Fruit fly (Drosophila melanogaster) whole organism, embryonic: ENCODE data around the gene SCOT.

Source experiments
- Adf1 ChIP-seq: fragments of 200-800 bp; sonication (Bioruptor generic); IDR thresholded peaks from 2 replicates; pipeline ENCODE4 v1.3.6; 2022; ENCODE audit warnings: missing biosample characterization, missing genetic modification characterization
- Bgb ChIP-seq: fragments of 200-800 bp; sonication (Bioruptor generic); IDR thresholded peaks from 2 replicates; pipeline ENCODE4 v1.3.6; 2022; ENCODE audit warnings: missing biosample characterization, missing genetic modification characterization; ENCODE audit not compliant: partially characterized antibody
- C15 ChIP-seq: fragments of 200-800 bp; sonication (Bioruptor generic); IDR thresholded peaks from 3 replicates; pipeline ENCODE4 v1.3.6; 2022; ENCODE audit warnings: missing biosample characterization, missing genetic modification characterization
- CG10267 ChIP-seq: fragments of 200-800 bp; sonication (Bioruptor generic); optimal IDR thresholded peaks from 2 replicates; lab custom pipeline; 2018; ENCODE audit warnings: missing biosample characterization, mild to moderate bottlenecking, missing genetic modification characterization, moderate library complexity
- CG10654 ChIP-seq: fragments of 200-800 bp; sonication (Bioruptor generic); optimal IDR thresholded peaks from 2 replicates; lab custom pipeline; 2016; ENCODE audit warnings: missing biosample characterization, missing genetic modification characterization
- CG11695 ChIP-seq: fragments of 200-800 bp; sonication (Bioruptor generic); IDR thresholded peaks from 3 replicates; pipeline ENCODE4 v1.3.6; 2022; ENCODE audit warnings: missing biosample characterization, missing genetic modification characterization
- CG13123 ChIP-seq: fragments of 200-800 bp; sonication (Bioruptor generic); optimal IDR thresholded peaks from 2 replicates; lab custom pipeline; 2016; ENCODE audit warnings: missing biosample characterization, missing genetic modification characterization
- CG13287 ChIP-seq: fragments of 200-800 bp; sonication (Bioruptor generic); IDR thresholded peaks from 2 replicates; pipeline ENCODE4 v1.3.6; 2022; ENCODE audit warnings: missing biosample characterization, missing genetic modification characterization; ENCODE audit not compliant: partially characterized antibody
- CG15269 ChIP-seq: fragments of 200-800 bp; sonication (Bioruptor generic); optimal IDR thresholded peaks from 2 replicates; lab custom pipeline; 2018; ENCODE audit warnings: missing biosample characterization, mild to moderate bottlenecking, missing genetic modification characterization, moderate library complexity
- CG17385 ChIP-seq: fragments of 200-800 bp; sonication (Bioruptor generic); optimal IDR thresholded peaks from 3 replicates; lab custom pipeline; 2018; ENCODE audit warnings: missing biosample characterization, mild to moderate bottlenecking, missing genetic modification characterization
- CG17829 ChIP-seq: fragments of 200-800 bp; optimal IDR thresholded peaks from 2 replicates; lab custom pipeline; 2019; ENCODE audit warnings: missing biosample characterization, mild to moderate bottlenecking, missing genetic modification characterization, moderate library complexity
- CG2712 ChIP-seq: fragments of 200-800 bp; optimal IDR thresholded peaks from 3 replicates; lab custom pipeline; 2019; ENCODE audit warnings: missing biosample characterization, mild to moderate bottlenecking, missing genetic modification characterization, moderate library complexity
- CG32532 ChIP-seq: fragments of 200-800 bp; sonication (Bioruptor generic); IDR thresholded peaks from 2 replicates; pipeline ENCODE4 v1.3.6; 2022; ENCODE audit warnings: missing biosample characterization, missing genetic modification characterization
- CG5180 ChIP-seq: fragments of 200-800 bp; sonication (Bioruptor generic); optimal IDR thresholded peaks from 3 replicates; lab custom pipeline; 2017; ENCODE audit warnings: missing biosample characterization, missing genetic modification characterization, mild to moderate bottlenecking, moderate library complexity, missing genetic modification reagents
- CG6683 ChIP-seq: fragments of 200-800 bp; sonication (Bioruptor generic); optimal IDR thresholded peaks from 2 replicates; lab custom pipeline; 2017; ENCODE audit warnings: missing biosample characterization, mild to moderate bottlenecking, missing genetic modification characterization, missing genetic modification reagents
- CG7928 ChIP-seq: fragments of 200-800 bp; sonication (Bioruptor generic); optimal IDR thresholded peaks from 2 replicates; lab custom pipeline; 2017; ENCODE audit warnings: missing biosample characterization, mild to moderate bottlenecking, missing genetic modification characterization
- CG9437 ChIP-seq: fragments of 200-800 bp; sonication (Bioruptor generic); optimal IDR thresholded peaks from 2 replicates; lab custom pipeline; 2018; ENCODE audit warnings: missing biosample characterization, mild to moderate bottlenecking, missing genetic modification characterization
- CG9727 ChIP-seq: fragments of 200-800 bp; sonication (Bioruptor generic); optimal IDR thresholded peaks from 3 replicates; lab custom pipeline; 2017; ENCODE audit warnings: missing biosample characterization, mild to moderate bottlenecking, missing genetic modification characterization
- CG9797 ChIP-seq: fragments of 200-800 bp; sonication (Bioruptor generic); optimal IDR thresholded peaks from 3 replicates; lab custom pipeline; 2018; ENCODE audit warnings: missing biosample characterization, mild to moderate bottlenecking, missing genetic modification characterization
- CG9932 ChIP-seq: fragments of 200-800 bp; sonication (Bioruptor generic); IDR thresholded peaks from 2 replicates; pipeline ENCODE4 v1.3.6; 2022; ENCODE audit warnings: missing biosample characterization, missing genetic modification characterization
- H2.0 ChIP-seq: fragments of 200-800 bp; sonication (Bioruptor generic); IDR thresholded peaks from 2 replicates; pipeline ENCODE4 v1.3.6; 2022; ENCODE audit warnings: missing biosample characterization, missing genetic modification characterization
- Hmr ChIP-seq: fragments of 200-800 bp; sonication (Bioruptor generic); optimal IDR thresholded peaks from 3 replicates; lab custom pipeline; 2017; ENCODE audit warnings: mild to moderate bottlenecking, missing biosample characterization, missing genetic modification reagents, missing genetic modification characterization
- Hr78 ChIP-seq, 2 experiments: fragments of 200-800 bp in 1 of 2; fragments of >200 bp in 1 of 2; sonication (Bioruptor generic) in 1 of 2; optimal IDR thresholded peaks; 2 replicates each; lab custom pipeline; 2017 to 2019; ENCODE audit warnings: missing biosample characterization in 2 of 2, missing genetic modification characterization in 2 of 2, mild to moderate bottlenecking in 1 of 2, moderate library complexity in 1 of 2
- Mad ChIP-seq: fragments of 200-800 bp; sonication (Bioruptor generic); optimal IDR thresholded peaks from 2 replicates; lab custom pipeline; 2016; ENCODE audit warnings: missing biosample characterization, missing genetic modification characterization
- Oli ChIP-seq: fragments of 200-800 bp; sonication (Bioruptor generic); optimal IDR thresholded peaks from 2 replicates; lab custom pipeline; 2018; ENCODE audit warnings: missing biosample characterization, mild to moderate bottlenecking, missing genetic modification characterization, moderate library complexity
- Ptx1 ChIP-seq: fragments of 200-800 bp; sonication (Bioruptor generic); IDR thresholded peaks from 2 replicates; pipeline ENCODE4 v1.3.6; 2022; ENCODE audit warnings: missing biosample characterization, missing genetic modification characterization
- Ravus ChIP-seq: fragments of 200-800 bp; sonication (Bioruptor generic); IDR thresholded peaks from 2 replicates; pipeline ENCODE4 v1.3.6; 2022; ENCODE audit warnings: missing biosample characterization, missing genetic modification characterization
- Sin3A ChIP-seq: fragments of >200 bp; optimal IDR thresholded peaks from 2 replicates; lab custom pipeline; 2018
- Stat92E ChIP-seq, 3 experiments: fragments of >200 bp in 2 of 3; fragments of 200-800 bp in 1 of 3; sonication (Bioruptor generic) in 1 of 3; optimal IDR thresholded peaks; 2 replicates each; lab custom pipeline; 2017 to 2019; ENCODE audit warnings: missing biosample characterization in 3 of 3, missing genetic modification characterization in 3 of 3, mild to moderate bottlenecking in 1 of 3, moderate library complexity in 1 of 3
- Taf1 ChIP-seq: fragments of 200-800 bp; sonication (Bioruptor generic); IDR thresholded peaks from 2 replicates; pipeline ENCODE4 v1.3.6; 2022; ENCODE audit warnings: missing biosample characterization, missing genetic modification characterization
- Trl ChIP-seq, 3 experiments: fragments of >200 bp in 2 of 3; fragments of 200-800 bp in 1 of 3; sonication (Bioruptor generic) in 1 of 3; optimal IDR thresholded peaks; 2 replicates in 1 of 3; 3 replicates in 2 of 3; lab custom pipeline; 2016 to 2017; ENCODE audit warnings: missing biosample characterization in 1 of 3, missing genetic modification characterization in 1 of 3
- amos ChIP-seq: fragments of 200-800 bp; sonication (Bioruptor generic); IDR thresholded peaks from 2 replicates; pipeline ENCODE4 v1.3.6; 2022; ENCODE audit warnings: missing biosample characterization, missing genetic modification characterization; ENCODE audit not compliant: partially characterized antibody
- bowl ChIP-seq: fragments of 200-800 bp; sonication (Bioruptor generic); IDR thresholded peaks from 2 replicates; pipeline ENCODE4 v1.3.6; 2022; ENCODE audit warnings: missing biosample characterization, missing genetic modification characterization
- cas ChIP-seq: fragments of 200-800 bp; sonication (Bioruptor generic); IDR thresholded peaks from 2 replicates; pipeline ENCODE4 v1.3.6; 2022; ENCODE audit warnings: missing biosample characterization, missing genetic modification characterization
- crol ChIP-seq: fragments of 200-800 bp; sonication (Bioruptor generic); IDR thresholded peaks from 2 replicates; pipeline ENCODE4 v1.3.6; 2022; ENCODE audit warnings: missing biosample characterization, missing genetic modification characterization
- crp ChIP-seq, 2 experiments: fragments of 200-800 bp; sonication (Bioruptor generic); optimal IDR thresholded peaks; 2 replicates in 1 of 2; 3 replicates in 1 of 2; lab custom pipeline; 2017; ENCODE audit warnings: missing biosample characterization in 2 of 2, missing genetic modification characterization in 2 of 2, mild to moderate bottlenecking in 1 of 2, moderate library complexity in 1 of 2
- danr ChIP-seq: fragments of 200-800 bp; sonication (Bioruptor generic); IDR thresholded peaks from 2 replicates; pipeline ENCODE4 v1.3.6; 2022; ENCODE audit warnings: missing biosample characterization, missing genetic modification characterization
- exex ChIP-seq: fragments of 200-800 bp; sonication (Bioruptor generic); optimal IDR thresholded peaks from 4 replicates; lab custom pipeline; 2018; ENCODE audit warnings: missing biosample characterization, mild to moderate bottlenecking, missing genetic modification characterization, moderate library complexity
- gcm2 ChIP-seq: fragments of 200-800 bp; sonication (Bioruptor generic); optimal IDR thresholded peaks from 2 replicates; lab custom pipeline; 2016; ENCODE audit warnings: missing biosample characterization, missing genetic modification characterization
- hbn ChIP-seq: fragments of 200-800 bp; sonication (Bioruptor generic); IDR thresholded peaks from 2 replicates; pipeline ENCODE4 v1.3.6; 2022; ENCODE audit warnings: missing biosample characterization, missing genetic modification characterization; ENCODE audit not compliant: partially characterized antibody
- her ChIP-seq: fragments of 200-800 bp; sonication (Bioruptor generic); optimal IDR thresholded peaks from 2 replicates; lab custom pipeline; 2016; ENCODE audit warnings: missing biosample characterization, missing genetic modification characterization
- jigr1 ChIP-seq: fragments of 200-800 bp; sonication (Bioruptor generic); IDR thresholded peaks from 3 replicates; pipeline ENCODE4 v1.3.6; 2022; ENCODE audit warnings: missing biosample characterization, missing genetic modification characterization
- kah ChIP-seq: fragments of 200-800 bp; sonication (Bioruptor generic); optimal IDR thresholded peaks from 2 replicates; lab custom pipeline; 2018; ENCODE audit warnings: missing biosample characterization, mild to moderate bottlenecking, missing genetic modification characterization
- lbe ChIP-seq: fragments of 200-800 bp; sonication (Bioruptor generic); optimal IDR thresholded peaks from 2 replicates; lab custom pipeline; 2016; ENCODE audit warnings: missing biosample characterization, mild to moderate bottlenecking, missing genetic modification characterization
- lov ChIP-seq, 2 experiments: fragments of 200-800 bp in 1 of 2; fragments of >200 bp in 1 of 2; sonication (Bioruptor generic) in 1 of 2; IDR thresholded peaks in 1 of 2; optimal IDR thresholded peaks in 1 of 2; 2 replicates in 1 of 2; 3 replicates in 1 of 2; pipeline versions ENCODE4 v1.3.6 to Lab custom; 2017 to 2022; ENCODE audit warnings: missing biosample characterization in 1 of 2, missing genetic modification characterization in 1 of 2
- nmo ChIP-seq: fragments of 200-800 bp; sonication (Bioruptor generic); optimal IDR thresholded peaks from 2 replicates; lab custom pipeline; 2018; ENCODE audit warnings: missing biosample characterization, mild to moderate bottlenecking, missing genetic modification characterization, moderate library complexity
- stc ChIP-seq: fragments of 200-800 bp; sonication (Bioruptor generic); IDR thresholded peaks from 2 replicates; pipeline ENCODE4 v1.3.6; 2022; ENCODE audit warnings: missing biosample characterization, missing genetic modification characterization
- stwl ChIP-seq: fragments of 200-800 bp; sonication (Bioruptor generic); optimal IDR thresholded peaks from 3 replicates; lab custom pipeline; 2018; ENCODE audit warnings: missing biosample characterization, mild to moderate bottlenecking, missing genetic modification characterization, moderate library complexity
- tll ChIP-seq, 2 experiments: fragments of 200-800 bp in 1 of 2; fragments of >200 bp in 1 of 2; sonication (Bioruptor generic) in 1 of 2; optimal IDR thresholded peaks; 2 replicates each; lab custom pipeline; 2017 to 2019; ENCODE audit warnings: missing biosample characterization in 2 of 2, missing genetic modification characterization in 2 of 2, mild to moderate bottlenecking in 1 of 2, moderate library complexity in 1 of 2

SCOT gene

dm6 chr3L:1964099-1964498 is 1.2 kb downstream of the SCOT start, which contains the start of gene mv (continued):
- TF ChIP-seq kah (GFP tag; lab: Kevin White, UChicago) (peak; percentile 98), Taf1 (GFP tag; lab: Robert Waterston, UW) (no peak), hbn (peak; percentile 37; the same call in 1 of the 2 replicates), tll (GFP tag; optimal IDR thresholded peaks at IDR 0.05; lab: Kevin White, UChicago) (peak in 1 of 2 experiments; percentile 35), Ptx1 (GFP tag; lab: Robert Waterston, UW) (no peak), CG13287 (GFP tag; lab: Robert Waterston, UW) (peak; percentile 73), crol (GFP tag; lab: Robert Waterston, UW) (no peak), CG17829 (tag; lab: Kevin White, UChicago) (peak; percentile 42), Stat92E (GFP tag; optimal IDR thresholded peaks at IDR 0.05; lab: Kevin White, UChicago) (peak in 1 of 3 experiments; percentile 61), jigr1 (no peak), exex (tag; lab: Kevin White, UChicago) (no peak), Adf1 (GFP tag; lab: Robert Waterston, UW) (no peak), Trl (optimal IDR thresholded peaks at IDR 0.05; lab: Kevin White, UChicago) (no peak), Trl (GFP tag; optimal IDR thresholded peaks at IDR 0.05; lab: Kevin White, UChicago) (no peak), stwl (peak; percentile 23), cas (no peak), Sin3A (lab: Kevin White, UChicago) (no peak), stc (GFP tag; lab: Robert Waterston, UW) (no peak), crp (GFP tag; optimal IDR thresholded peaks at IDR 0.05; lab: Kevin White, UChicago) (peak; percentile 79 to 98), CG9797 (peak; percentile 61), Bgb (GFP tag; lab: Robert Waterston, UW) (peak; percentile 32), CG6683 (GFP tag; lab: Kevin White, UChicago) (no peak), CG9437 (GFP tag; lab: Kevin White, UChicago) (no peak), Hmr (no peak), CG10267 (peak; percentile 42), Ravus (no peak), CG15269 (tag; lab: Kevin White, UChicago) (no peak), C15 (GFP tag; lab: Robert Waterston, UW) (no peak), amos (GFP tag; lab: Robert Waterston, UW) (peak; percentile 31; the same call in 1 of the 2 replicates), CG7928 (GFP tag; lab: Kevin White, UChicago) (no peak), CG11695 (GFP tag; lab: Robert Waterston, UW) (no peak), nmo (peak; percentile 25), lbe (GFP tag; lab: Kevin White, UChicago) (peak; percentile 49), Hr78 (GFP tag; optimal IDR thresholded peaks at IDR 0.05; lab: Kevin White, UChicago) (no peak), CG9932 (no peak), CG17385 (no peak), CG2712 (peak; percentile 31), gcm2 (GFP tag; lab: Kevin White, UChicago) (no peak), her (no peak), Mad (GFP tag; lab: Kevin White, UChicago) (no peak), CG32532 (no peak), H2.0 (GFP tag; lab: Robert Waterston, UW) (no peak), lov (optimal IDR thresholded peaks at IDR 0.05; lab: Kevin White, UChicago) (no peak), lov (GFP tag; IDR thresholded peaks at IDR 0.05; lab: Robert Waterston, UW) (no peak), CG13123 (no peak), bowl (GFP tag; lab: Robert Waterston, UW) (no peak), danr (GFP tag; lab: Robert Waterston, UW) (no peak), CG10654 (GFP tag; lab: Kevin White, UChicago) (no peak), CG5180 (GFP tag; lab: Kevin White, UChicago) (no peak), Oli (tag; lab: Kevin White, UChicago) (no peak), CG9727 (no peak)
